Fruit fly (Drosophila melanogaster) whole organism, embryonic: ENCODE data around the gene frm.
A peak's percentile ranks its signal among the peaks of the same experiment; 100 is the strongest.

Source experiments
- Adf1 ChIP-seq: fragments of 200-800 bp; sonication (Bioruptor generic); IDR thresholded peaks from 2 replicates; pipeline ENCODE4 v1.3.6; 2022; ENCODE audit warnings: missing biosample characterization, missing genetic modification characterization
- Asciz ChIP-seq: fragments of 200-800 bp; sonication (Bioruptor generic); optimal IDR thresholded peaks from 2 replicates; lab custom pipeline; 2017; ENCODE audit warnings: missing biosample characterization, mild to moderate bottlenecking, missing genetic modification characterization, missing genetic modification reagents
- Awh ChIP-seq: fragments of 200-800 bp; sonication (Bioruptor generic); IDR thresholded peaks from 2 replicates; pipeline ENCODE4, ENCODE4 v1.3.6; 2022; ENCODE audit warnings: missing biosample characterization, missing genetic modification characterization
- CG1024 ChIP-seq: fragments of 200-800 bp; sonication (Bioruptor generic); IDR thresholded peaks from 2 replicates; pipeline ENCODE4 v1.3.6; 2022; ENCODE audit warnings: missing biosample characterization, missing genetic modification characterization
- CG10565 ChIP-seq: fragments of 200-800 bp; sonication (Bioruptor generic); optimal IDR thresholded peaks from 3 replicates; lab custom pipeline; 2016; ENCODE audit warnings: missing biosample characterization, mild to moderate bottlenecking, missing genetic modification characterization
- CG13123 ChIP-seq: fragments of 200-800 bp; sonication (Bioruptor generic); optimal IDR thresholded peaks from 2 replicates; lab custom pipeline; 2016; ENCODE audit warnings: missing biosample characterization, missing genetic modification characterization
- CG13775 ChIP-seq: fragments of 200-800 bp; sonication (Bioruptor generic); optimal IDR thresholded peaks from 3 replicates; lab custom pipeline; 2017; ENCODE audit warnings: missing biosample characterization, mild to moderate bottlenecking, missing genetic modification characterization
- CG13894 ChIP-seq: fragments of 200-800 bp; sonication (Bioruptor generic); optimal IDR thresholded peaks from 3 replicates; lab custom pipeline; 2018; ENCODE audit warnings: missing biosample characterization, mild to moderate bottlenecking, missing genetic modification characterization, moderate library complexity
- CG14441 ChIP-seq: fragments of 200-800 bp; sonication (Bioruptor generic); IDR thresholded peaks from 2 replicates; pipeline ENCODE4 v1.3.6; 2022; ENCODE audit warnings: missing biosample characterization, missing genetic modification characterization
- CG15011 ChIP-seq: fragments of 200-800 bp; sonication (Bioruptor generic); optimal IDR thresholded peaks from 3 replicates; lab custom pipeline; 2018; ENCODE audit warnings: missing biosample characterization, mild to moderate bottlenecking, missing genetic modification characterization
- CG16863 ChIP-seq: fragments of 200-800 bp; sonication (Bioruptor generic); optimal IDR thresholded peaks from 3 replicates; lab custom pipeline; 2016; ENCODE audit warnings: missing biosample characterization, missing genetic modification characterization
- CG2199 ChIP-seq: fragments of 200-800 bp; sonication (Bioruptor generic); IDR thresholded peaks from 3 replicates; pipeline ENCODE4 v1.3.6; 2022; ENCODE audit warnings: missing biosample characterization, missing genetic modification characterization
- CG2678 ChIP-seq: fragments of 200-800 bp; sonication (Bioruptor generic); optimal IDR thresholded peaks from 3 replicates; lab custom pipeline; 2019; ENCODE audit warnings: missing biosample characterization, mild to moderate bottlenecking, missing genetic modification characterization, moderate library complexity
- CG31224 ChIP-seq: fragments of 200-800 bp; sonication (Bioruptor generic); IDR thresholded peaks from 2 replicates; pipeline ENCODE4 v1.3.6; 2022; ENCODE audit warnings: missing biosample characterization, missing genetic modification characterization
- CG34224 ChIP-seq: fragments of 200-800 bp; sonication (Bioruptor generic); IDR thresholded peaks from 3 replicates; pipeline ENCODE4 v1.3.6; 2022; ENCODE audit warnings: missing biosample characterization, missing genetic modification characterization; ENCODE audit not compliant: partially characterized antibody
- CG3995 ChIP-seq: fragments of 200-800 bp; sonication (Bioruptor generic); optimal IDR thresholded peaks from 3 replicates; lab custom pipeline; 2016; ENCODE audit warnings: missing biosample characterization, missing genetic modification characterization
- CG4282 ChIP-seq: fragments of 200-800 bp; sonication (Bioruptor generic); optimal IDR thresholded peaks from 2 replicates; lab custom pipeline; 2016; ENCODE audit warnings: missing biosample characterization, missing genetic modification characterization
- CG4617 ChIP-seq: fragments of 200-800 bp; sonication (Bioruptor generic); optimal IDR thresholded peaks from 3 replicates; lab custom pipeline; 2016; ENCODE audit warnings: missing biosample characterization, missing genetic modification characterization, borderline replicate concordance
- CG5245 ChIP-seq: fragments of 200-800 bp; sonication (Bioruptor generic); optimal IDR thresholded peaks from 3 replicates; lab custom pipeline; 2016; ENCODE audit warnings: missing biosample characterization, missing genetic modification characterization
- CG7357 ChIP-seq: fragments of 200-800 bp; sonication (Bioruptor generic); IDR thresholded peaks from 3 replicates; pipeline ENCODE4 v1.3.6; 2022; ENCODE audit warnings: missing biosample characterization, missing genetic modification characterization
- CHES-1-like ChIP-seq: fragments of 200-800 bp; sonication (Bioruptor generic); optimal IDR thresholded peaks from 2 replicates; lab custom pipeline; 2016; ENCODE audit warnings: missing biosample characterization, missing genetic modification characterization
- CoRest ChIP-seq: fragments of 200-800 bp; sonication (Bioruptor generic); optimal IDR thresholded peaks from 3 replicates; lab custom pipeline; 2018; ENCODE audit warnings: missing biosample characterization, mild to moderate bottlenecking, missing genetic modification characterization, moderate library complexity
- Dbx ChIP-seq: fragments of 200-800 bp; sonication (Bioruptor generic); IDR thresholded peaks from 3 replicates; pipeline ENCODE4 v1.3.6; 2022; ENCODE audit warnings: missing biosample characterization, missing genetic modification characterization
- Fer1 ChIP-seq: fragments of 200-800 bp; sonication (Bioruptor generic); optimal IDR thresholded peaks from 2 replicates; lab custom pipeline; 2017; ENCODE audit warnings: missing biosample characterization, mild to moderate bottlenecking, missing genetic modification characterization
- H2.0 ChIP-seq: fragments of 200-800 bp; sonication (Bioruptor generic); IDR thresholded peaks from 2 replicates; pipeline ENCODE4 v1.3.6; 2022; ENCODE audit warnings: missing biosample characterization, missing genetic modification characterization
- HLH4C ChIP-seq: fragments of 200-800 bp; sonication (Bioruptor generic); IDR thresholded peaks from 3 replicates; pipeline ENCODE4 v1.3.6; 2022; ENCODE audit warnings: missing biosample characterization, missing genetic modification characterization; ENCODE audit not compliant: partially characterized antibody
- HLH54F ChIP-seq: fragments of 200-800 bp; sonication (Bioruptor generic); optimal IDR thresholded peaks from 3 replicates; lab custom pipeline; 2016; ENCODE audit warnings: missing biosample characterization, missing genetic modification characterization
- Mad ChIP-seq: fragments of 200-800 bp; sonication (Bioruptor generic); optimal IDR thresholded peaks from 2 replicates; lab custom pipeline; 2016; ENCODE audit warnings: missing biosample characterization, missing genetic modification characterization
- NK7.1 ChIP-seq: fragments of 200-800 bp; sonication (Bioruptor generic); optimal IDR thresholded peaks from 3 replicates; lab custom pipeline; 2016; ENCODE audit warnings: missing biosample characterization, missing genetic modification characterization
- Opbp ChIP-seq: fragments of 200-800 bp; sonication (Bioruptor generic); IDR thresholded peaks from 3 replicates; pipeline ENCODE4 v1.3.6; 2022; ENCODE audit warnings: missing biosample characterization, missing genetic modification characterization; ENCODE audit not compliant: partially characterized antibody
- YL-1 ChIP-seq: fragments of 200-800 bp; sonication (Bioruptor generic); optimal IDR thresholded peaks from 3 replicates; lab custom pipeline; 2017; ENCODE audit warnings: missing biosample characterization, mild to moderate bottlenecking, missing genetic modification characterization
- az2 ChIP-seq: fragments of 200-800 bp; sonication (Bioruptor generic); optimal IDR thresholded peaks from 3 replicates; lab custom pipeline; 2016; ENCODE audit warnings: missing biosample characterization, missing genetic modification characterization
- caup ChIP-seq: fragments of 200-800 bp; sonication (Bioruptor generic); optimal IDR thresholded peaks from 3 replicates; lab custom pipeline; 2017; ENCODE audit warnings: missing biosample characterization, mild to moderate bottlenecking, missing genetic modification characterization, moderate library complexity; ENCODE audit not compliant: severe bottlenecking
- chinmo ChIP-seq: fragments of 200-800 bp; sonication (Bioruptor generic); IDR thresholded peaks from 4 replicates; pipeline ENCODE4 v1.3.6; 2022; ENCODE audit warnings: missing biosample characterization, missing genetic modification characterization; ENCODE audit not compliant: partially characterized antibody
- disco-r ChIP-seq: fragments of 200-800 bp; sonication (Bioruptor generic); optimal IDR thresholded peaks from 2 replicates; lab custom pipeline; 2016; ENCODE audit warnings: missing biosample characterization, missing genetic modification characterization
- gsb-n ChIP-seq: fragments of 200-800 bp; sonication (Bioruptor generic); optimal IDR thresholded peaks from 3 replicates; lab custom pipeline; 2018; ENCODE audit warnings: missing biosample characterization, mild to moderate bottlenecking, missing genetic modification characterization
- gt ChIP-seq: fragments of 200-800 bp; sonication (Bioruptor generic); IDR thresholded peaks from 2 replicates; pipeline ENCODE4 v1.3.6; 2022; ENCODE audit warnings: missing biosample characterization, missing genetic modification characterization
- jumu ChIP-seq: fragments of 200-800 bp; sonication (Bioruptor generic); optimal IDR thresholded peaks from 3 replicates; lab custom pipeline; 2016; ENCODE audit warnings: missing biosample characterization, missing genetic modification characterization
- knrl ChIP-seq: fragments of 200-800 bp; sonication (Bioruptor generic); IDR thresholded peaks from 3 replicates; pipeline ENCODE4 v1.3.6; 2022; ENCODE audit warnings: missing biosample characterization, missing genetic modification characterization; ENCODE audit not compliant: partially characterized antibody
- mam ChIP-seq: fragments of 200-800 bp; sonication (Bioruptor generic); optimal IDR thresholded peaks from 3 replicates; lab custom pipeline; 2016; ENCODE audit warnings: missing biosample characterization, missing genetic modification characterization
- nerfin-2 ChIP-seq: fragments of 200-800 bp; sonication (Bioruptor generic); IDR thresholded peaks from 2 replicates; pipeline ENCODE4 v1.3.6; 2022; ENCODE audit warnings: missing biosample characterization, missing genetic modification characterization; ENCODE audit not compliant: partially characterized antibody
- org-1 ChIP-seq: fragments of 200-800 bp; sonication (Bioruptor generic); optimal IDR thresholded peaks from 2 replicates; lab custom pipeline; 2017; ENCODE audit warnings: missing biosample characterization, missing genetic modification characterization
- otp ChIP-seq: fragments of 200-800 bp; sonication (Bioruptor generic); IDR thresholded peaks from 3 replicates; pipeline ENCODE4, ENCODE4 v1.3.6; 2022; ENCODE audit warnings: missing biosample characterization, missing genetic modification characterization
- peb ChIP-seq: fragments of 200-800 bp; sonication (Bioruptor generic); IDR thresholded peaks from 2 replicates; pipeline ENCODE4 v1.3.6; 2022; ENCODE audit warnings: missing biosample characterization, missing genetic modification characterization
- pho ChIP-seq: fragments of 200-800 bp; sonication (Bioruptor generic); optimal IDR thresholded peaks from 2 replicates; lab custom pipeline; 2016; ENCODE audit warnings: missing biosample characterization, missing genetic modification characterization
- seq ChIP-seq: fragments of 200-800 bp; sonication (Bioruptor generic); IDR thresholded peaks from 2 replicates; pipeline ENCODE4 v1.3.6; 2022; ENCODE audit warnings: missing biosample characterization, missing genetic modification characterization
- sug ChIP-seq: fragments of 200-800 bp; optimal IDR thresholded peaks from 2 replicates; lab custom pipeline; 2019; ENCODE audit warnings: missing biosample characterization, mild to moderate bottlenecking, missing genetic modification characterization, moderate library complexity
- unc-4 ChIP-seq: fragments of 200-800 bp; sonication (Bioruptor generic); IDR thresholded peaks from 2 replicates; pipeline ENCODE4 v1.3.6; 2022; ENCODE audit warnings: missing biosample characterization, missing genetic modification characterization; ENCODE audit not compliant: partially characterized antibody
- vfl ChIP-seq: fragments of 200-800 bp; sonication (Bioruptor generic); optimal IDR thresholded peaks from 2 replicates; lab custom pipeline; 2016; ENCODE audit warnings: missing biosample characterization, missing genetic modification characterization

frm gene

DNA sequence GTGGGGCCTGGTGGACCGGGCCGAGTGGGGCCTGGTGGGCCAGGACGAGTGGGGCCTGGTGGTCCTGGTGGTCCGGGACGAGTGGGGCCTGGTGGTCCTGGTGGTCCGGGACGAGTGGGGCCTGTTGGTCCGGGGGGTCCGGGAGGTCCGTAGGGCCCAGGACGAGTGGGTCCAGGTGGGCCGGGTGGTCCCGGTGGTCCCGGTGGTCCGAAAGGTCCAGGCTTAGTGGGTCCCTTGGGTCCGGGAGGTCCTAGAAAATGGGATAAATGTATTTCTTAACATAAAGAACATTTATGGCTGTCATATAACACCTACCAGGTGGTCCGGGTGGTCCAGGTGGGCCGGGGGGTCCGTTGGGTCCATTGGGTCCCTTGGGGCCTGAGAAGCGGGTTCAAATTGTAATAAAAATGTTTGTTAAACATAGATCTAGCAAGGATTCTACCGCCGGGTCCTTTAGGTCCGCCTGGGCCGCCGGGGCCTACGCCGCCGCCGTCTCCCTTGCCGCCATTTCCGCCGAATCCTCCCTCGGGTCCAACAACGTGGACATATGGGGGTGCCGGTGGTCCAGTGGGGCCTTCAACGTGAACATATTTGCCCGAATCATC, 10.2 kb downstream of the frm start (continued):
- TF ChIP-seq sug (tag; lab: Kevin White, UChicago) = no peak
- TF ChIP-seq Dbx (GFP tag; lab: Robert Waterston, UW) = no peak
- TF ChIP-seq mam (GFP tag; lab: Kevin White, UChicago) = no peak
- TF ChIP-seq CG7357 = no peak
- TF ChIP-seq jumu (GFP tag; lab: Kevin White, UChicago) = no peak
- TF ChIP-seq seq (GFP tag; lab: Robert Waterston, UW) = no peak
- TF ChIP-seq HLH54F = no peak
- no peak for TF ChIP-seq CG13775

dm6 chr3L:5535659-5536058, 15.3 kb downstream of the frm start, which contains the start of gene CG13285:
Gene CG13285 (minus strand): TSS chr3L:5535759.
- TF ChIP-seq CoRest (tag; lab: Kevin White, UChicago) (no peak), pho (GFP tag; lab: Kevin White, UChicago) (no peak), CG4617 (GFP tag; lab: Kevin White, UChicago) (no peak), CHES-1-like (GFP tag; lab: Kevin White, UChicago) (no peak), CG15011 (GFP tag; lab: Kevin White, UChicago) (no peak), CG31224 (GFP tag; lab: Robert Waterston, UW) (no peak), peb (no peak), nerfin-2 (GFP tag; lab: Robert Waterston, UW) (no peak), H2.0 (GFP tag; lab: Robert Waterston, UW) (no peak), org-1 (GFP tag; lab: Kevin White, UChicago) (no peak), CG5245 (no peak), CG13894 (tag; lab: Kevin White, UChicago) (no peak), CG4282 (GFP tag; lab: Kevin White, UChicago) (no peak)
- TF ChIP-seq, all 482 proteins: peak for 0

DNA sequence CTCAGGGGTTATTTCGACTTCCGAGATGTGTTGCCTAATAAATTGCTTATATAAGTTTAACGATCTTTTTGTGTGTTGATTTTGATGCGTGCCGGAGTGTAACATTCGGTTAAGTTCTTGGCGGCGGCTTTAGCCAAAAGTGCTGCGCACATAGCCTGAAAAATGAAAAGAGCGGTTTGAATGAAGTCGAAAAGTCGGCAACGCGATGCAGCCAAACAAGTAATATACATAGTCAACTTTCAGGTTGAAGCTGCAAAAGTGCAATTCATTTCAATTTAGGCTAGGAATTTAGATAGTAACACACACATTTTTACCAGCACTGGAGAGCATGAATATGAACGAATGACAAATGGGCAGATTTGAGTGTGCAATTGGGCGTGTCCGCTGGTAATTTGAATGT, 16.7 kb downstream of the frm start:
- TF ChIP-seq knrl (GFP tag; lab: Robert Waterston, UW) = no peak
- TF ChIP-seq Asciz = no peak
- TF ChIP-seq vfl (GFP tag; lab: Kevin White, UChicago) = no peak
- TF ChIP-seq otp = no peak
- no peak for TF ChIP-seq Fer1 (GFP tag; lab: Kevin White, UChicago)
- TF ChIP-seq CG2678 (tag; lab: Kevin White, UChicago) = no peak
- TF ChIP-seq Adf1 (GFP tag; lab: Robert Waterston, UW) = no peak
- peak; percentile 84 for TF ChIP-seq CG34224 (GFP tag; lab: Robert Waterston, UW)
- TF ChIP-seq gt = no peak
- no peak for TF ChIP-seq CG14441
- no peak for TF ChIP-seq caup (GFP tag; lab: Kevin White, UChicago)
- no peak for TF ChIP-seq gsb-n (tag; lab: Kevin White, UChicago)
- TF ChIP-seq CG2199 (GFP tag; lab: Robert Waterston, UW) = 0 out of 3 replicates have a peak, but pooled peaks have one; percentile 33
- no peak for TF ChIP-seq Awh (GFP tag; lab: Robert Waterston, UW)
- no peak for TF ChIP-seq Mad
- TF ChIP-seq CG13123 (GFP tag; lab: Kevin White, UChicago) = no peak
- TF ChIP-seq NK7.1 (GFP tag; lab: Kevin White, UChicago) = no peak
- TF ChIP-seq CG1024 = no peak
- no peak for TF ChIP-seq CG3995
- no peak for TF ChIP-seq CG10565 (GFP tag; lab: Kevin White, UChicago)
- no peak for TF ChIP-seq disco-r (GFP tag; lab: Kevin White, UChicago)
- TF ChIP-seq Opbp = peak; percentile 48; the same call in 2 of the 3 replicates
- TF ChIP-seq YL-1 (GFP tag; lab: Kevin White, UChicago) = no peak
- no peak for TF ChIP-seq unc-4 (GFP tag; lab: Robert Waterston, UW)
- no peak for TF ChIP-seq CG16863 (GFP tag; lab: Kevin White, UChicago)
- TF ChIP-seq az2 = no peak
- TF ChIP-seq chinmo (GFP tag; lab: Robert Waterston, UW) = peak; percentile 94
- peak; percentile 51; the same call in 2 of the 3 replicates for TF ChIP-seq HLH4C (GFP tag; lab: Robert Waterston, UW)
